Fruit fly (Drosophila melanogaster): ENCODE results near the gene Acat2.

- TF ChIP-seq Myc (optimal IDR thresholded peaks at IDR 0.05) = no peak
- no peak for TF ChIP-seq Sin3A (optimal IDR thresholded peaks at IDR 0.05)
- no peak for TF ChIP-seq psq (optimal IDR thresholded peaks at IDR 0.05)
- no peak for TF ChIP-seq insv (optimal IDR thresholded peaks at IDR 0.05)
Measured at dm6 chr3L:1318241-1318640, 15.5 kb downstream of the Acat2 start, which contains the start of gene Myo61F.
